Worm (Caenorhabditis elegans) whole organism, mixed stage, embryonic: ENCODE data around the gene scl-20.

Experiments used
- lsy-2 ChIP-seq: fragments of 150-350 bp; optimal IDR thresholded peaks from 2 replicates; lab custom pipeline; 2014; ENCODE audit warnings: missing biosample characterization, missing genetic modification characterization
- nhr-237 ChIP-seq: fragments of 150-350 bp; optimal IDR thresholded peaks from 2 replicates; lab custom pipeline; 2014; ENCODE audit warnings: missing biosample characterization, missing genetic modification characterization

DNA sequence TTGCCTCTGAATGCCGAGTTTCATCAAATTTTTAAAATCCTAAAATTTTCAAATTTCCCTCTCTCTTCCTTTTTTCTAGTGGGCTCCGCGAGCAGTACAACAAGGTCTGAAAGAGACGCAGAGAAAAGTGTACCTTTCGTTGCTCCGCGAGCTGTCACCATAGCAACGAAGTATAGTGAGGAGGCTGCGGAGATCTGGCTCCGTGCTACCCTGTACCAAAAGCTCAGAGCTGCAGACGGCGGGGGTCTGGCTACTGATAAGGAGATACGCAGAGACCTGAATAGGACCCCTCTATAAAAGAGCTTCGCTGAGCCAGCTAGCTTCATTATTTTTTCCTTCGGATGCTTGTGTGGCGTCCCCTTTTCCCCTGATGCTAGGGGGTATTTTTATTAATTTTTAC, 49.2 kb upstream of the scl-20 start, which contains the start of gene Y17D7B.10:
- TF ChIP-seq lsy-2 (no peak), nhr-237 (tag; lab: Kevin White, UChicago) (no peak)
